Fruit fly (Drosophila melanogaster) whole organism, embryonic: ENCODE results near the gene bark.

ENCODE experiments used
- Bgb ChIP-seq: fragments of 200-800 bp; sonication (Bioruptor generic); IDR thresholded peaks from 2 replicates; pipeline ENCODE4 v1.3.6; 2022; ENCODE audit warnings: missing biosample characterization, missing genetic modification characterization; ENCODE audit not compliant: partially characterized antibody
- CG11093 ChIP-seq: fragments of 200-800 bp; sonication (Bioruptor generic); IDR thresholded peaks from 3 replicates; pipeline ENCODE4 v1.3.6; 2022; ENCODE audit warnings: missing biosample characterization, missing genetic modification characterization
- CG12769 ChIP-seq: fragments of 200-800 bp; sonication (Bioruptor generic); optimal IDR thresholded peaks from 2 replicates; lab custom pipeline; 2019; ENCODE audit warnings: missing biosample characterization, mild to moderate bottlenecking, missing genetic modification characterization, moderate library complexity
- CG12942 ChIP-seq: fragments of 200-800 bp; sonication (Bioruptor generic); optimal IDR thresholded peaks from 3 replicates; lab custom pipeline; 2016; ENCODE audit warnings: missing biosample characterization, missing genetic modification characterization
- CG14050 ChIP-seq: fragments of 200-800 bp; sonication (Bioruptor generic); IDR thresholded peaks from 3 replicates; pipeline ENCODE4 v1.3.6; 2022; ENCODE audit warnings: missing biosample characterization, missing genetic modification characterization
- CG15011 ChIP-seq: fragments of 200-800 bp; sonication (Bioruptor generic); optimal IDR thresholded peaks from 3 replicates; lab custom pipeline; 2018; ENCODE audit warnings: missing biosample characterization, mild to moderate bottlenecking, missing genetic modification characterization
- CG17186 ChIP-seq: fragments of 200-800 bp; sonication (Bioruptor generic); optimal IDR thresholded peaks from 3 replicates; lab custom pipeline; 2017; ENCODE audit warnings: missing biosample characterization, missing genetic modification reagents, missing genetic modification characterization
- CG17328 ChIP-seq: fragments of 200-800 bp; sonication (Bioruptor generic); IDR thresholded peaks from 2 replicates; pipeline ENCODE4 v1.3.6; 2022; ENCODE audit warnings: missing biosample characterization, missing genetic modification characterization
- CG17568 ChIP-seq: fragments of 200-800 bp; sonication (Bioruptor generic); optimal IDR thresholded peaks from 2 replicates; lab custom pipeline; 2018; ENCODE audit warnings: missing biosample characterization, mild to moderate bottlenecking, missing genetic modification characterization, moderate library complexity
- CG18476 ChIP-seq: fragments of 200-800 bp; sonication (Bioruptor generic); optimal IDR thresholded peaks from 2 replicates; lab custom pipeline; 2016; ENCODE audit warnings: missing biosample characterization, mild to moderate bottlenecking, missing genetic modification characterization
- CG3065 ChIP-seq: fragments of 200-800 bp; sonication (Bioruptor generic); optimal IDR thresholded peaks from 2 replicates; lab custom pipeline; 2016; ENCODE audit warnings: missing biosample characterization, missing genetic modification characterization
- CG3838 ChIP-seq: fragments of 200-800 bp; sonication (Bioruptor generic); optimal IDR thresholded peaks from 3 replicates; lab custom pipeline; 2016; ENCODE audit warnings: missing biosample characterization, missing genetic modification characterization
- CG4820 ChIP-seq: fragments of 200-800 bp; sonication (Bioruptor generic); optimal IDR thresholded peaks from 3 replicates; lab custom pipeline; 2016; ENCODE audit warnings: missing biosample characterization, missing genetic modification characterization
- CG5245 ChIP-seq: fragments of 200-800 bp; sonication (Bioruptor generic); optimal IDR thresholded peaks from 3 replicates; lab custom pipeline; 2016; ENCODE audit warnings: missing biosample characterization, missing genetic modification characterization
- CG7839 ChIP-seq: fragments of 200-800 bp; sonication (Bioruptor generic); optimal IDR thresholded peaks from 3 replicates; lab custom pipeline; 2018; ENCODE audit warnings: missing biosample characterization, mild to moderate bottlenecking, missing genetic modification characterization, moderate library complexity
- CG7987 ChIP-seq: fragments of 200-800 bp; sonication (Bioruptor generic); optimal IDR thresholded peaks from 2 replicates; lab custom pipeline; 2018; ENCODE audit warnings: missing biosample characterization, mild to moderate bottlenecking, missing genetic modification characterization, moderate library complexity
- CG9437 ChIP-seq: fragments of 200-800 bp; sonication (Bioruptor generic); optimal IDR thresholded peaks from 2 replicates; lab custom pipeline; 2018; ENCODE audit warnings: missing biosample characterization, mild to moderate bottlenecking, missing genetic modification characterization
- CTCF ChIP-seq: fragments of 200-800 bp; sonication (Bioruptor generic); optimal IDR thresholded peaks from 2 replicates; lab custom pipeline; 2017; ENCODE audit warnings: missing biosample characterization, mild to moderate bottlenecking, missing genetic modification characterization, moderate library complexity
- Dbx ChIP-seq: fragments of 200-800 bp; sonication (Bioruptor generic); IDR thresholded peaks from 3 replicates; pipeline ENCODE4 v1.3.6; 2022; ENCODE audit warnings: missing biosample characterization, missing genetic modification characterization
- Dref ChIP-seq: fragments of 200-800 bp; sonication (Bioruptor generic); IDR thresholded peaks from 2 replicates; pipeline ENCODE4 v1.3.6; 2022; ENCODE audit warnings: missing biosample characterization, missing genetic modification characterization
- E2f2 ChIP-seq: fragments of 200-800 bp; sonication (Bioruptor generic); IDR thresholded peaks from 2 replicates; pipeline ENCODE4 v1.3.6; 2022; ENCODE audit warnings: missing biosample characterization, missing genetic modification characterization
- Hmr ChIP-seq: fragments of 200-800 bp; sonication (Bioruptor generic); optimal IDR thresholded peaks from 3 replicates; lab custom pipeline; 2017; ENCODE audit warnings: mild to moderate bottlenecking, missing biosample characterization, missing genetic modification reagents, missing genetic modification characterization
- Hr78 ChIP-seq, 2 experiments: fragments of 200-800 bp in 1 of 2; fragments of >200 bp in 1 of 2; sonication (Bioruptor generic) in 1 of 2; optimal IDR thresholded peaks; 2 replicates each; lab custom pipeline; 2017 to 2019; ENCODE audit warnings: missing biosample characterization in 2 of 2, missing genetic modification characterization in 2 of 2, mild to moderate bottlenecking in 1 of 2, moderate library complexity in 1 of 2
- Lpt ChIP-seq: fragments of >200 bp; optimal IDR thresholded peaks from 2 replicates; lab custom pipeline; 2018; ENCODE audit warnings: missing biosample characterization, missing genetic modification characterization
- Nf-YA ChIP-seq: fragments of 200-800 bp; sonication (Bioruptor generic); IDR thresholded peaks from 2 replicates; pipeline ENCODE4 v1.3.6; 2022; ENCODE audit warnings: missing biosample characterization, missing genetic modification characterization
- NfI ChIP-seq: fragments of 200-800 bp; sonication (Bioruptor generic); optimal IDR thresholded peaks from 3 replicates; lab custom pipeline; 2018; ENCODE audit warnings: missing biosample characterization, mild to moderate bottlenecking, missing genetic modification characterization, moderate library complexity
- Opbp ChIP-seq: fragments of 200-800 bp; sonication (Bioruptor generic); IDR thresholded peaks from 3 replicates; pipeline ENCODE4 v1.3.6; 2022; ENCODE audit warnings: missing biosample characterization, missing genetic modification characterization; ENCODE audit not compliant: partially characterized antibody
- Optix ChIP-seq: fragments of 200-800 bp; sonication (Bioruptor generic); IDR thresholded peaks from 3 replicates; pipeline ENCODE4 v1.3.6; 2022; ENCODE audit warnings: missing biosample characterization, missing genetic modification characterization
- Pdp1 ChIP-seq, 2 experiments: fragments of 200-800 bp; sonication (Bioruptor generic); optimal IDR thresholded peaks; 3 replicates each; lab custom pipeline; 2016; ENCODE audit warnings: missing biosample characterization in 2 of 2, missing genetic modification characterization in 2 of 2, mild to moderate bottlenecking in 1 of 2, moderate library complexity in 1 of 2
- Spps ChIP-seq: fragments of 200-800 bp; sonication (Bioruptor generic); optimal IDR thresholded peaks from 2 replicates; lab custom pipeline; 2018; ENCODE audit warnings: missing biosample characterization, mild to moderate bottlenecking, missing genetic modification characterization
- Tbp ChIP-seq: fragments of >200 bp; optimal IDR thresholded peaks from 2 replicates; lab custom pipeline; 2018; ENCODE audit warnings: missing biosample characterization, missing genetic modification characterization
- ara ChIP-seq: fragments of 200-800 bp; sonication (Bioruptor generic); IDR thresholded peaks from 2 replicates; pipeline ENCODE4 v1.3.6; 2022; ENCODE audit warnings: missing biosample characterization, missing genetic modification characterization
- bab2 ChIP-seq: fragments of 200-800 bp; sonication (Bioruptor generic); optimal IDR thresholded peaks from 2 replicates; lab custom pipeline; 2016; ENCODE audit warnings: missing biosample characterization, missing genetic modification characterization
- bigmax ChIP-seq: fragments of 200-800 bp; sonication (Bioruptor generic); optimal IDR thresholded peaks from 2 replicates; lab custom pipeline; 2018; ENCODE audit warnings: missing biosample characterization, mild to moderate bottlenecking, missing genetic modification characterization
- da ChIP-seq: fragments of 200-800 bp; sonication (Bioruptor generic); optimal IDR thresholded peaks from 2 replicates; lab custom pipeline; 2016; ENCODE audit warnings: missing biosample characterization, missing genetic modification characterization
- dmrt11E ChIP-seq: fragments of 200-800 bp; sonication (Bioruptor generic); optimal IDR thresholded peaks from 3 replicates; lab custom pipeline; 2018; ENCODE audit warnings: missing biosample characterization, mild to moderate bottlenecking, missing genetic modification characterization, moderate library complexity
- emc ChIP-seq: fragments of 200-800 bp; sonication (Bioruptor generic); optimal IDR thresholded peaks from 2 replicates; lab custom pipeline; 2016; ENCODE audit warnings: missing biosample characterization, missing genetic modification characterization
- ems ChIP-seq: fragments of 200-800 bp; sonication (Bioruptor generic); optimal IDR thresholded peaks from 3 replicates; lab custom pipeline; 2016; ENCODE audit warnings: missing biosample characterization, missing genetic modification characterization
- fu2 ChIP-seq: fragments of 200-800 bp; sonication (Bioruptor generic); optimal IDR thresholded peaks from 2 replicates; lab custom pipeline; 2016; ENCODE audit warnings: missing biosample characterization, missing genetic modification characterization
- grau ChIP-seq: fragments of 200-800 bp; optimal IDR thresholded peaks from 3 replicates; lab custom pipeline; 2019; ENCODE audit warnings: missing biosample characterization, mild to moderate bottlenecking, missing genetic modification characterization, moderate library complexity
- hb ChIP-seq: fragments of 200-800 bp; sonication (Bioruptor generic); IDR thresholded peaks from 3 replicates; pipeline ENCODE4 v1.3.6; 2022; ENCODE audit warnings: missing biosample characterization, missing genetic modification characterization; ENCODE audit not compliant: partially characterized antibody
- jigr1 ChIP-seq: fragments of 200-800 bp; sonication (Bioruptor generic); IDR thresholded peaks from 3 replicates; pipeline ENCODE4 v1.3.6; 2022; ENCODE audit warnings: missing biosample characterization, missing genetic modification characterization
- klu ChIP-seq: fragments of 200-800 bp; sonication (Bioruptor generic); IDR thresholded peaks from 2 replicates; pipeline ENCODE4 v1.3.6; 2022; ENCODE audit warnings: missing biosample characterization, missing genetic modification characterization
- kni ChIP-seq: fragments of 200-800 bp; sonication (Bioruptor generic); optimal IDR thresholded peaks from 3 replicates; lab custom pipeline; 2017; ENCODE audit warnings: mild to moderate bottlenecking, missing biosample characterization, missing genetic modification reagents, missing genetic modification characterization
- knrl ChIP-seq: fragments of 200-800 bp; sonication (Bioruptor generic); IDR thresholded peaks from 3 replicates; pipeline ENCODE4 v1.3.6; 2022; ENCODE audit warnings: missing biosample characterization, missing genetic modification characterization; ENCODE audit not compliant: partially characterized antibody
- onecut ChIP-seq: fragments of 200-800 bp; sonication (Bioruptor generic); IDR thresholded peaks from 2 replicates; pipeline ENCODE4 v1.3.6; 2022; ENCODE audit warnings: missing biosample characterization, missing genetic modification characterization
- pho ChIP-seq: fragments of 200-800 bp; sonication (Bioruptor generic); optimal IDR thresholded peaks from 2 replicates; lab custom pipeline; 2016; ENCODE audit warnings: missing biosample characterization, missing genetic modification characterization
- pzg ChIP-seq: fragments of 200-800 bp; sonication (Bioruptor generic); optimal IDR thresholded peaks from 3 replicates; lab custom pipeline; 2018; ENCODE audit warnings: missing biosample characterization, mild to moderate bottlenecking, missing genetic modification characterization, moderate library complexity
- stc ChIP-seq: fragments of 200-800 bp; sonication (Bioruptor generic); IDR thresholded peaks from 2 replicates; pipeline ENCODE4 v1.3.6; 2022; ENCODE audit warnings: missing biosample characterization, missing genetic modification characterization
- toy ChIP-seq: fragments of 200-800 bp; sonication (Bioruptor generic); IDR thresholded peaks from 2 replicates; pipeline ENCODE4 v1.3.6; 2022; ENCODE audit warnings: missing biosample characterization, missing genetic modification characterization
- wor ChIP-seq: fragments of 200-800 bp; sonication (Bioruptor generic); IDR thresholded peaks from 2 replicates; pipeline ENCODE4 v1.3.6; 2022; ENCODE audit warnings: missing biosample characterization, missing genetic modification characterization

The bark gene

dm6 chr2L:3813255-3813875 is 26.4 kb downstream of the bark start, which contains the start of gene CG3407 (continued):
- TF ChIP-seq CG11093 (GFP tag; lab: Robert Waterston, UW) (no peak), CG3838 (no peak), Dref (GFP tag; lab: Robert Waterston, UW) (peak; percentile 98), dmrt11E (peak; percentile 9), bab2 (GFP tag; lab: Kevin White, UChicago) (no peak), bigmax (GFP tag; lab: Kevin White, UChicago) (no peak), fu2 (peak; percentile 37), hb (GFP tag; lab: Robert Waterston, UW) (no peak; the same call in 2 of the 3 replicates), CG15011 (no peak), NfI (GFP tag; lab: Kevin White, UChicago) (peak; percentile 71), stc (GFP tag; lab: Robert Waterston, UW) (no peak; the same call in 1 of the 2 replicates), da (GFP tag; lab: Kevin White, UChicago) (no peak), Opbp (GFP tag; lab: Robert Waterston, UW) (peak; percentile 75), knrl (GFP tag; lab: Robert Waterston, UW) (peak; percentile 72), pzg (peak; percentile 85), ara (GFP tag; lab: Robert Waterston, UW) (no peak), CTCF (GFP tag; lab: Kevin White, UChicago) (no peak), CG4820 (GFP tag; lab: Kevin White, UChicago) (peak; percentile 7), CG3065 (no peak), CG7987 (no peak), CG18476 (GFP tag; lab: Kevin White, UChicago) (no peak), Nf-YA (GFP tag; lab: Robert Waterston, UW) (no peak), Dbx (GFP tag; lab: Robert Waterston, UW) (peak; percentile 42; the same call in 1 of the 3 replicates), CG17186 (GFP tag; lab: Kevin White, UChicago) (peak; percentile 12), Optix (0 out of 3 replicates have a peak, but pooled peaks have one; percentile 9), CG7839 (tag; lab: Kevin White, UChicago) (no peak), emc (GFP tag; lab: Kevin White, UChicago) (no peak), CG12769 (tag; lab: Kevin White, UChicago) (no peak), wor (GFP tag; lab: Robert Waterston, UW) (no peak), Lpt (no peak), Hmr (peak; percentile 69), Pdp1 (GFP tag; optimal IDR thresholded peaks at IDR 0.05; lab: Kevin White, UChicago) (peak in 1 of 2 experiments; percentile 49), kni (no peak), ems (peak; percentile 16), Tbp (no peak), klu (GFP tag; lab: Robert Waterston, UW) (no peak), CG12942 (GFP tag; lab: Kevin White, UChicago) (peak; percentile 47), CG9437 (GFP tag; lab: Kevin White, UChicago) (peak; percentile 78), jigr1 (GFP tag; lab: Robert Waterston, UW) (no peak), Bgb (GFP tag; lab: Robert Waterston, UW) (peak; percentile 82), Spps (tag; lab: Kevin White, UChicago) (no peak), CG17568 (GFP tag; lab: Kevin White, UChicago) (no peak), grau (peak; percentile 23), pho (GFP tag; lab: Kevin White, UChicago) (peak; percentile 60), CG5245 (GFP tag; lab: Kevin White, UChicago) (no peak), CG14050 (no peak), CG17328 (GFP tag; lab: Robert Waterston, UW) (no peak), toy (GFP tag; lab: Robert Waterston, UW) (no peak), E2f2 (GFP tag; lab: Robert Waterston, UW) (peak; percentile 100), onecut (peak; percentile 54), Hr78 (GFP tag; optimal IDR thresholded peaks at IDR 0.05; lab: Kevin White, UChicago) (no peak)
- TF ChIP-seq, all 482 proteins: peak for 193
